Worm (Caenorhabditis elegans): ENCODE data around the gene F40A3.4.

F40A3.4 gene

DNA sequence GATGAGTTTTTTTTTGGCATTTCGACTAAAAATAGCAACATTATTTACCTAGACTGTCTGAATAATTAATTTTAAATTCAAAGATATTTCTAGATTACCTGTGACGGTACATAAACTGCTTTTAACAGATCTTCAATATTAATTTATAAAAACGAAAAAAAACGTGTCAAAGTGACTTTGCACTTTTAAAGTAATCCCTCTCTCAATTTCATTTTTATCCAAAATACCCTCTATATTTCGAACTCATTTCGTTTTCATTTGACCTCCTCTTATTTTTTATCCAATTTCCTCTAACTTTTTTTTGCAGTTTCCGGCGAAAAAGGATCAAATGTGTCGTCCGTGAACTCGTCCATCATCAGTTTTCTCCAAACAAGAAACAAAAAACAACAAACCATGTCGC, at the start of gene F40A3.4:
Gene F40A3.4, plus strand, starts transcription at position 301 of the 400 bp plus-strand sequence.
- TF ChIP-seq tab-1 (GFP tag; IDR thresholded peaks at IDR 0.05) (no peak), T22C8.4 (GFP tag; IDR thresholded peaks at IDR 0.05) (no peak), ztf-23 (GFP tag; IDR thresholded peaks at IDR 0.05) (no peak), med-1 (GFP tag; optimal IDR thresholded peaks at IDR 0.05; ENCODE audit: insufficient read depth) (no peak), cog-1 (tag; optimal IDR thresholded peaks at IDR 0.05) (no peak), klf-2 (GFP tag; conservative IDR thresholded peaks at IDR 0.05) (no peak), ztf-29 (GFP tag; IDR thresholded peaks at IDR 0.05) (no peak), ref-1 (GFP tag; conservative IDR thresholded peaks at IDR 0.05) (no peak)

ce11 chrV:7825836-7826235, 49.7 kb upstream of the F40A3.4 start:
- TF ChIP-seq cog-1 (tag; optimal IDR thresholded peaks at IDR 0.05) (no peak), ztf-29 (GFP tag; IDR thresholded peaks at IDR 0.05) (no peak), ref-1 (GFP tag; conservative IDR thresholded peaks at IDR 0.05) (no peak), flt-1 (GFP tag; IDR thresholded peaks at IDR 0.05) (no peak), klf-2 (GFP tag; conservative IDR thresholded peaks at IDR 0.05) (no peak), T22C8.4 (GFP tag; IDR thresholded peaks at IDR 0.05) (no peak)

DNA sequence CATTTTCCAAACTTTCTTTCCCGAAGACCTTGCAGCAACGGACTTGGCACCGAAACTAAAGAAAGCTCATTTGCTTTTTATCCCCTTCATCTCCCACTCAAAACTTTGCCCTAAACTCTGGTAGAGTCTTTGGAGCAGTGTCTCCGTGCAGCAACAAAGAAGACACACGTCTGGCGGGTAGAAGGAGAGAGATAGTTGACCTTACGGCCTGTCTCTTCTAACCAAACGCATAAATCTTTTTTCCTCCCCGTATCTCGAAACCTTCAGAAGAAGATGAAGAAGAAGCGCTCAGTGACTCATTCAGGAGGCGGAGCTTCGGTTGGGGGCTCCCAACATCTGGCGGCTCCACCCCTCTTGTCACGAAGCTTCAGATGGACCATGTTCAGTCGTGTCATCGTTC, 49.2 kb upstream of the F40A3.4 start:
- TF ChIP-seq ref-1 (GFP tag; conservative IDR thresholded peaks at IDR 0.05) (no peak), T22C8.4 (GFP tag; IDR thresholded peaks at IDR 0.05) (no peak), med-1 (GFP tag; optimal IDR thresholded peaks at IDR 0.05; ENCODE audit: insufficient read depth) (no peak), ztf-23 (GFP tag; IDR thresholded peaks at IDR 0.05) (no peak), cog-1 (tag; optimal IDR thresholded peaks at IDR 0.05) (no peak), ztf-29 (GFP tag; IDR thresholded peaks at IDR 0.05) (no peak), klf-2 (GFP tag; conservative IDR thresholded peaks at IDR 0.05) (no peak), flt-1 (GFP tag; IDR thresholded peaks at IDR 0.05) (no peak), tab-1 (GFP tag; IDR thresholded peaks at IDR 0.05) (no peak)

DNA sequence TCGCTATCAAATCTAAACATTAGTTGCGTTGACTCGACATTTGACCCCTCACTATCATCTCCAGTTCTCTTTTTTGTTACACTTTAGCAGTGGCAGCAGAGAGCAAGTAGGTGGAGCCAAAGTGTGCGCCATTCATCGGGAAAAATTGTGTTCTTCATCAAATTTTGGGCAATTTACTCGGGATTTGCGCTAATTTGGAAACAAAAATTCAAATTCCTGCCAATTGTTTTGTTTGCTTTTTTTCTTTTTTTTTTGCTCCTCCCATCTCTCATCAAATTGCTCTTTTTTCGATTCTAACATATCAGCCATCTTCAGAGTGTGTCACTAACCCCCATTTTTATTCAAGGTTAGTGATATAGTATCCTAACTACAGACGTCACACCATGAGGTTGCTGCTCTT, 48.6 kb upstream of the F40A3.4 start, which contains the start of gene mig-6:
Gene mig-6, plus strand, starts transcription at position 301 of the 400 bp plus-strand sequence.
- no peak for TF ChIP-seq T22C8.4 (GFP tag; IDR thresholded peaks at IDR 0.05)
- TF ChIP-seq klf-2 (GFP tag; conservative IDR thresholded peaks at IDR 0.05), result no peak
- no peak for TF ChIP-seq tab-1 (GFP tag; IDR thresholded peaks at IDR 0.05)
- TF ChIP-seq med-1 (GFP tag; optimal IDR thresholded peaks at IDR 0.05; ENCODE audit: insufficient read depth), result no peak

DNA sequence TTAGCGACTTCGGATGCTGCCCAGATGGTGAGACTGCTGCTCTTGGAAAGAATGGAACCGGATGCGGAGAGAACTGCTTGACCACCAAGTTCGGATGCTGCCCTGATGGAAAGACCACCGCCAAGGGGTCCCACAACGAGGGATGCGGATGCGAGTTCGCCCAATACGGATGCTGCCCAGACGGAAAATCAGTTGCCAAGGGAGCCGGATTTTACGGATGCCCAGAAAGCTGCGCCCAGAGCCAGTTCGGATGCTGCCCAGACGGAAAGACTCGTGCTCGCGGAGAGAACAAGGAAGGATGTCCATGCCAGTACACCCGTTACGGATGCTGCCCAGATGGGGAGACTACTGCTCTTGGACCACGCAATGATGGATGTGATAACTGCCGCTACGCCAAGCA, 44.6 kb upstream of the F40A3.4 start:
- no peak for TF ChIP-seq flt-1 (GFP tag; IDR thresholded peaks at IDR 0.05)
- no peak for TF ChIP-seq cog-1 (tag; optimal IDR thresholded peaks at IDR 0.05)
- no peak for TF ChIP-seq T22C8.4 (GFP tag; IDR thresholded peaks at IDR 0.05)
- TF ChIP-seq tab-1 (GFP tag; IDR thresholded peaks at IDR 0.05), result no peak
- no peak for TF ChIP-seq klf-2 (GFP tag; conservative IDR thresholded peaks at IDR 0.05)
- no peak for TF ChIP-seq ztf-23 (GFP tag; IDR thresholded peaks at IDR 0.05)
- no peak for TF ChIP-seq ztf-29 (GFP tag; IDR thresholded peaks at IDR 0.05)
- no peak for TF ChIP-seq ref-1 (GFP tag; conservative IDR thresholded peaks at IDR 0.05)
- TF ChIP-seq med-1 (GFP tag; optimal IDR thresholded peaks at IDR 0.05; ENCODE audit: insufficient read depth), result no peak

DNA sequence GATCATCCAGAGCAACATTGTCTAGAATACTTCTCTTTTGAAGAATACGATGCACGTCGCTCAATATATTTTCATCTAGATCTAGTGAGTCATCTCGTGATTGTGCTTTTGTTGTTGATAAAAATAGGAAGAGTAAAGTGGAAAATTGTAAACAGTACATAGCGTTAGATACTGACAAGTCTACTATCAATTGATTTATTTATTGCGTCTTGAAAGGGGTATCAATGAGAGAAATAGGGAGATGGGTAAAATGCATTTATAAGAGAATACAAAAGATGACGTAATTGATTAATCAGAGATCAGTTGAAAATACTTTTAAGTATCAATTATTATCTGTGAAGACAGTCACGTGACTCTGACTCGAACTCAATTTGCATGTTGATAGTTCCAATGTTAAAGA, 38.6 kb upstream of the F40A3.4 start, which contains the start of gene txt-5:
Gene txt-5, minus strand, starts transcription at position 224 of the 400 bp plus-strand sequence.
- no peak for TF ChIP-seq ref-1 (GFP tag; conservative IDR thresholded peaks at IDR 0.05)
- no peak for TF ChIP-seq ztf-23 (GFP tag; IDR thresholded peaks at IDR 0.05)
- no peak for TF ChIP-seq med-1 (GFP tag; optimal IDR thresholded peaks at IDR 0.05; ENCODE audit: insufficient read depth)
- TF ChIP-seq cog-1 (tag; optimal IDR thresholded peaks at IDR 0.05), result no peak

DNA sequence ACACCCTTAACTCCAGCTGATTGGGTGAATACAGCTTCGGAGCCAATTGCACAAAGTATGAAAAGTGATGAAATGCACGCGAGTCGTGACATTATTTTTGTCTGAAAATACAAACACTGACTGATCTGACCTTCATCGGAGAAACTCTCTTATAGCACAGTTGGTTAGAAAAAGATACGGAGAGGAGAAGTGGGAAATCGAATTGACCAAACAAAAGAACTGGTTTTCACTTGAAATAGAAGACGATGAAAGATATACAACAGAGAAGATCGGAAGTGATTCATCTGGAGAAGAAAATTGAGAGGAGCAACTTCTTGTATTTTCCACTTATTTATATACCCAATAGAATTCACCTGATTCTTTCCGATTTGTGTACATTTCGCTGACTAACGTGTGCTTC, 37.7 kb upstream of the F40A3.4 start, which contains the start of gene ttr-33:
Gene ttr-33, minus strand, starts transcription at position 101 of the 400 bp plus-strand sequence.
- TF ChIP-seq med-1 (GFP tag; optimal IDR thresholded peaks at IDR 0.05; ENCODE audit: insufficient read depth), result no peak
- TF ChIP-seq cog-1 (tag; optimal IDR thresholded peaks at IDR 0.05), result no peak
- no peak for TF ChIP-seq T22C8.4 (GFP tag; IDR thresholded peaks at IDR 0.05)
- TF ChIP-seq ztf-23 (GFP tag; IDR thresholded peaks at IDR 0.05), result no peak
- no peak for TF ChIP-seq klf-2 (GFP tag; conservative IDR thresholded peaks at IDR 0.05)
- no peak for TF ChIP-seq ztf-29 (GFP tag; IDR thresholded peaks at IDR 0.05)
- TF ChIP-seq flt-1 (GFP tag; IDR thresholded peaks at IDR 0.05), result no peak
- no peak for TF ChIP-seq tab-1 (GFP tag; IDR thresholded peaks at IDR 0.05)
- TF ChIP-seq ref-1 (GFP tag; conservative IDR thresholded peaks at IDR 0.05), result no peak

- TF ChIP-seq ztf-29 (GFP tag; IDR thresholded peaks at IDR 0.05) (no peak), ztf-23 (GFP tag; IDR thresholded peaks at IDR 0.05) (no peak), tab-1 (GFP tag; IDR thresholded peaks at IDR 0.05) (no peak), cog-1 (tag; optimal IDR thresholded peaks at IDR 0.05) (no peak), flt-1 (GFP tag; IDR thresholded peaks at IDR 0.05) (no peak), ref-1 (GFP tag; conservative IDR thresholded peaks at IDR 0.05) (no peak), klf-2 (GFP tag; conservative IDR thresholded peaks at IDR 0.05) (no peak), med-1 (GFP tag; optimal IDR thresholded peaks at IDR 0.05; ENCODE audit: insufficient read depth) (no peak), T22C8.4 (GFP tag; IDR thresholded peaks at IDR 0.05) (no peak)
Observed at ce11 chrV:7839485-7839884, 36.1 kb upstream of the F40A3.4 start, which contains the start of gene C37C3.12. Gene C37C3.12, minus strand, starts transcription at chrV:7839585.

DNA sequence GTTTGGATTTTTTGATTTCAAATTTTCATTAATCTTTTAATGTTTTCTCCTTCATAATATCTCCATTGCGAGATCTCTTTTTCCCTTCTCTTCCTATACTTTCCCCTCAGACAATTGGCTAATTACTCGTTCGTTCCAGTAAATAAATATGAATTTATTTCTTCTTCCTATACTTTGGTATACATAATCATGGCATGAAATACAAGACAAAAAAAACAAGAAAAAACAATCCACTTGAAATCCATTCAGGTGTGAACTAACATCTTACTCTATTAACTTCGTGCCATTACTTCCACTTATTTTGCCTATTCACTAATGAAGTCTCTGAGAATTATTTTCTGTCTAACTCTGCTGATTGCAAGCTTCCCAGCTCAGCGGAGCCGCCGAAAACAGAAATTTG, 33.3 kb upstream of the F40A3.4 start, which contains the start of gene grd-8:
Gene grd-8, plus strand, starts transcription at position 301 of the 400 bp plus-strand sequence.
- TF ChIP-seq cog-1 (tag; optimal IDR thresholded peaks at IDR 0.05), result no peak

DNA sequence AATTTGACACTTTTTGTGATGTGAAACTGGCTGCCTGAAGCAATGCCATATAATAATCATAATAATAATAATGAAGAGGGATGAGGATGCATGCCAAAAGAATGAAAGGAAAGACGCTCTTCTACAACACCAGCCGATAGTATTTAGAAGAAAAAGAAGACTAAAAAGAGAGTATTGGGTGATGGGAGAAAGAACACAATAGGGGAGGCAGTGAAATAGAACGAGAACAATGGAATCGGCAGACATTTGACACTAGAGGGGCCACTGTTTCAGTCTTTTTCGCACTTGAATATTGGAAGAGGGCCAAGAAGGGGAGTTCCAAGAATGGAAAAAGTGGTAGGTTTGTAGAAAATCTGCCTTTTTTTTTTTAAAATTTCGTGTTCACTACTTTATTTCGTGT, 28.4 kb upstream of the F40A3.4 start, which contains the start of gene memo-1:
Gene memo-1, minus strand, starts transcription at position 2 of the 400 bp plus-strand sequence.
- TF ChIP-seq ref-1 (GFP tag; conservative IDR thresholded peaks at IDR 0.05) (no peak), flt-1 (GFP tag; IDR thresholded peaks at IDR 0.05) (no peak), ztf-23 (GFP tag; IDR thresholded peaks at IDR 0.05) (no peak), ztf-29 (GFP tag; IDR thresholded peaks at IDR 0.05) (no peak)

DNA sequence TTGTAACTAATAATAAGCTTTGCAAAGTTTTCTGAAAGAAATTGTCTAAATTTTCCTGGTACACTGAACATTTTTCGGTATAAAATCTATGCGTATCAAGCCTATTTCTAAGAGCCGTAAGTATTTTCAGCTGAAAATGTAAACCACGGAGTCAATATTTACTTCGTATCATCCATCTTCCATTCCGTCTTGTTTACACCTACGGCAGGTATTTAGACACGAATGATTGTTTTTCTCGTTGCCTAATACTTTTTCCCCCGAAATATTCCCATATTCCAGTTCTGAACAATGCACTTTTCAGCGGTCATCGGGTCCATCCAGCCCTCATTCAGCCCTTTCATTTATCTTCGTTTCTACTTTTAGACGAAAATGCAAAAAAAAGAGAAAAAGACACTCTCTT, 27.9 kb upstream of the F40A3.4 start:
- TF ChIP-seq ref-1 (GFP tag; conservative IDR thresholded peaks at IDR 0.05) (no peak), T22C8.4 (GFP tag; IDR thresholded peaks at IDR 0.05) (no peak), ztf-29 (GFP tag; IDR thresholded peaks at IDR 0.05) (no peak), cog-1 (tag; optimal IDR thresholded peaks at IDR 0.05) (no peak), ztf-23 (GFP tag; IDR thresholded peaks at IDR 0.05) (no peak), klf-2 (GFP tag; conservative IDR thresholded peaks at IDR 0.05) (no peak), flt-1 (GFP tag; IDR thresholded peaks at IDR 0.05) (no peak), tab-1 (GFP tag; IDR thresholded peaks at IDR 0.05) (no peak), med-1 (GFP tag; optimal IDR thresholded peaks at IDR 0.05; ENCODE audit: insufficient read depth) (no peak)
